Fruit fly (Drosophila melanogaster) whole organism, embryonic: ENCODE results near the gene CG5902.

Source experiments
- Aef1 ChIP-seq: fragments of 200-800 bp; sonication (Bioruptor generic); IDR thresholded peaks from 3 replicates; pipeline ENCODE4 v1.3.6; 2022; ENCODE audit warnings: missing biosample characterization, missing genetic modification characterization
- Blimp-1 ChIP-seq: fragments of 200-800 bp; sonication (Bioruptor generic); optimal IDR thresholded peaks from 3 replicates; lab custom pipeline; 2018; ENCODE audit warnings: missing biosample characterization, missing genetic modification characterization, mild to moderate bottlenecking, moderate library complexity, missing genetic modification reagents
- CG10274 ChIP-seq: fragments of 200-800 bp; sonication (Bioruptor generic); optimal IDR thresholded peaks from 3 replicates; lab custom pipeline; 2017; ENCODE audit warnings: missing biosample characterization, mild to moderate bottlenecking, missing genetic modification characterization
- CG10543 ChIP-seq: fragments of 200-800 bp; sonication (Bioruptor generic); optimal IDR thresholded peaks from 3 replicates; lab custom pipeline; 2017; ENCODE audit warnings: missing biosample characterization, mild to moderate bottlenecking, missing genetic modification characterization, moderate library complexity
- CG10654 ChIP-seq: fragments of 200-800 bp; sonication (Bioruptor generic); optimal IDR thresholded peaks from 2 replicates; lab custom pipeline; 2016; ENCODE audit warnings: missing biosample characterization, missing genetic modification characterization
- CG11093 ChIP-seq: fragments of 200-800 bp; sonication (Bioruptor generic); IDR thresholded peaks from 3 replicates; pipeline ENCODE4 v1.3.6; 2022; ENCODE audit warnings: missing biosample characterization, missing genetic modification characterization
- CG11504 ChIP-seq: fragments of 200-800 bp; sonication (Bioruptor generic); optimal IDR thresholded peaks from 3 replicates; lab custom pipeline; 2019; ENCODE audit warnings: missing biosample characterization, mild to moderate bottlenecking, missing genetic modification characterization, moderate library complexity
- CG12071 ChIP-seq: fragments of 200-800 bp; sonication (Bioruptor generic); optimal IDR thresholded peaks from 3 replicates; lab custom pipeline; 2018; ENCODE audit warnings: missing biosample characterization, mild to moderate bottlenecking, missing genetic modification characterization
- CG1233 ChIP-seq: fragments of 200-800 bp; sonication (Bioruptor generic); optimal IDR thresholded peaks from 4 replicates; lab custom pipeline; 2018; ENCODE audit warnings: missing biosample characterization, mild to moderate bottlenecking, missing genetic modification characterization
- CG12942 ChIP-seq: fragments of 200-800 bp; sonication (Bioruptor generic); optimal IDR thresholded peaks from 3 replicates; lab custom pipeline; 2016; ENCODE audit warnings: missing biosample characterization, missing genetic modification characterization
- CG13424 ChIP-seq: fragments of 200-800 bp; sonication (Bioruptor generic); optimal IDR thresholded peaks from 2 replicates; lab custom pipeline; 2019; ENCODE audit warnings: missing biosample characterization, mild to moderate bottlenecking, missing genetic modification characterization, moderate library complexity
- CG14860 ChIP-seq: fragments of 200-800 bp; sonication (Bioruptor generic); IDR thresholded peaks from 3 replicates; pipeline ENCODE4 v1.3.6; 2022; ENCODE audit warnings: missing biosample characterization, missing genetic modification characterization; ENCODE audit not compliant: partially characterized antibody
- CG14965 ChIP-seq: fragments of 200-800 bp; sonication (Bioruptor generic); optimal IDR thresholded peaks from 2 replicates; lab custom pipeline; 2016; ENCODE audit warnings: missing biosample characterization, missing genetic modification characterization, borderline replicate concordance
- CG1529 ChIP-seq: fragments of 200-800 bp; sonication (Bioruptor generic); optimal IDR thresholded peaks from 3 replicates; lab custom pipeline; 2018; ENCODE audit warnings: missing biosample characterization, missing genetic modification characterization
- CG15696 ChIP-seq: fragments of 200-800 bp; sonication (Bioruptor generic); optimal IDR thresholded peaks from 2 replicates; lab custom pipeline; 2019; ENCODE audit warnings: missing biosample characterization, mild to moderate bottlenecking, missing genetic modification characterization, moderate library complexity
- CG1602 ChIP-seq: fragments of 200-800 bp; sonication (Bioruptor generic); optimal IDR thresholded peaks from 3 replicates; lab custom pipeline; 2016; ENCODE audit warnings: missing biosample characterization, missing genetic modification characterization
- CG1603 ChIP-seq: fragments of 200-800 bp; sonication (Bioruptor generic); optimal IDR thresholded peaks from 2 replicates; lab custom pipeline; 2019; ENCODE audit warnings: missing biosample characterization, mild to moderate bottlenecking, missing genetic modification characterization, moderate library complexity
- CG17359 ChIP-seq: fragments of 200-800 bp; sonication (Bioruptor generic); optimal IDR thresholded peaks from 3 replicates; lab custom pipeline; 2018; ENCODE audit warnings: missing biosample characterization, mild to moderate bottlenecking, missing genetic modification characterization, moderate library complexity
- CG17385 ChIP-seq: fragments of 200-800 bp; sonication (Bioruptor generic); optimal IDR thresholded peaks from 3 replicates; lab custom pipeline; 2018; ENCODE audit warnings: missing biosample characterization, mild to moderate bottlenecking, missing genetic modification characterization
- CG2199 ChIP-seq: fragments of 200-800 bp; sonication (Bioruptor generic); IDR thresholded peaks from 3 replicates; pipeline ENCODE4 v1.3.6; 2022; ENCODE audit warnings: missing biosample characterization, missing genetic modification characterization
- CG30431 ChIP-seq: fragments of 200-800 bp; sonication (Bioruptor generic); optimal IDR thresholded peaks from 2 replicates; lab custom pipeline; 2017; ENCODE audit warnings: missing biosample characterization, missing genetic modification characterization
- CG33557 ChIP-seq: fragments of 200-800 bp; sonication (Bioruptor generic); optimal IDR thresholded peaks from 2 replicates; lab custom pipeline; 2019; ENCODE audit warnings: missing biosample characterization, mild to moderate bottlenecking, missing genetic modification characterization, moderate library complexity
- CG6813 ChIP-seq: fragments of 200-800 bp; sonication (Bioruptor generic); optimal IDR thresholded peaks from 2 replicates; lab custom pipeline; 2017; ENCODE audit warnings: missing biosample characterization, missing genetic modification characterization, mild to moderate bottlenecking, moderate library complexity, missing genetic modification reagents
- CG7357 ChIP-seq: fragments of 200-800 bp; sonication (Bioruptor generic); IDR thresholded peaks from 3 replicates; pipeline ENCODE4 v1.3.6; 2022; ENCODE audit warnings: missing biosample characterization, missing genetic modification characterization
- CG9215 ChIP-seq: fragments of 200-800 bp; sonication (Bioruptor generic); IDR thresholded peaks from 2 replicates; pipeline ENCODE4 v1.3.6; 2022; ENCODE audit warnings: missing biosample characterization, missing genetic modification characterization
- CG9932 ChIP-seq: fragments of 200-800 bp; sonication (Bioruptor generic); IDR thresholded peaks from 2 replicates; pipeline ENCODE4 v1.3.6; 2022; ENCODE audit warnings: missing biosample characterization, missing genetic modification characterization
- D ChIP-seq, 2 experiments: fragments of 200-800 bp in 1 of 2; fragments of >200 bp in 1 of 2; sonication (Bioruptor generic) in 1 of 2; optimal IDR thresholded peaks; 2 replicates in 1 of 2; 3 replicates in 1 of 2; lab custom pipeline; 2017; ENCODE audit warnings: mild to moderate bottlenecking in 1 of 2, missing biosample characterization in 1 of 2, missing genetic modification characterization in 1 of 2, missing genetic modification reagents in 1 of 2
- Gsc ChIP-seq: fragments of 200-800 bp; sonication (Bioruptor generic); IDR thresholded peaks from 2 replicates; pipeline ENCODE4 v1.3.6; 2022; ENCODE audit warnings: missing biosample characterization, missing genetic modification characterization
- HLH4C ChIP-seq: fragments of 200-800 bp; sonication (Bioruptor generic); IDR thresholded peaks from 3 replicates; pipeline ENCODE4 v1.3.6; 2022; ENCODE audit warnings: missing biosample characterization, missing genetic modification characterization; ENCODE audit not compliant: partially characterized antibody
- HLHmδ ChIP-seq: fragments of 200-800 bp; sonication (Bioruptor generic); optimal IDR thresholded peaks from 2 replicates; lab custom pipeline; 2018; ENCODE audit warnings: missing biosample characterization, mild to moderate bottlenecking, missing genetic modification characterization, moderate library complexity
- Hand ChIP-seq: fragments of 200-800 bp; sonication (Bioruptor generic); optimal IDR thresholded peaks from 2 replicates; lab custom pipeline; 2017; ENCODE audit warnings: mild to moderate bottlenecking, missing biosample characterization, missing genetic modification reagents, missing genetic modification characterization
- Rfx ChIP-seq: fragments of 200-800 bp; sonication (Bioruptor generic); IDR thresholded peaks from 2 replicates; pipeline ENCODE4 v1.3.6; 2022; ENCODE audit warnings: missing biosample characterization, missing genetic modification characterization
- Usf ChIP-seq: fragments of 200-800 bp; sonication (Bioruptor generic); optimal IDR thresholded peaks from 2 replicates; lab custom pipeline; 2017; ENCODE audit warnings: missing genotype, missing biosample characterization, missing genetic modification characterization
- Vsx1 ChIP-seq: fragments of 200-800 bp; sonication (Bioruptor generic); optimal IDR thresholded peaks from 2 replicates; lab custom pipeline; 2017; ENCODE audit warnings: missing biosample characterization, mild to moderate bottlenecking, missing genetic modification characterization, missing genetic modification reagents
- Xrp1 ChIP-seq: fragments of 200-800 bp; sonication (Bioruptor generic); IDR thresholded peaks from 2 replicates; pipeline ENCODE4 v1.3.6; 2022; ENCODE audit warnings: missing biosample characterization, missing genetic modification characterization
- cg ChIP-seq: fragments of 200-800 bp; sonication (Bioruptor generic); optimal IDR thresholded peaks from 3 replicates; lab custom pipeline; 2019; ENCODE audit warnings: missing biosample characterization, mild to moderate bottlenecking, missing genetic modification characterization, moderate library complexity
- dati ChIP-seq: fragments of 200-800 bp; sonication (Bioruptor generic); IDR thresholded peaks from 2 replicates; pipeline ENCODE4 v1.3.6; 2022; ENCODE audit warnings: missing biosample characterization, missing genetic modification characterization
- eve ChIP-seq, 2 experiments: fragments of >200 bp; optimal IDR thresholded peaks; 2 replicates each; lab custom pipeline; 2017; ENCODE audit warnings: missing biosample characterization in 2 of 2, missing genetic modification characterization in 2 of 2
- lab ChIP-seq: fragments of 200-800 bp; sonication (Bioruptor generic); optimal IDR thresholded peaks from 3 replicates; lab custom pipeline; 2017; ENCODE audit warnings: missing biosample characterization, missing genetic modification characterization, mild to moderate bottlenecking, moderate library complexity, missing genetic modification reagents
- mirr ChIP-seq: fragments of 200-800 bp; sonication (Bioruptor generic); optimal IDR thresholded peaks from 3 replicates; lab custom pipeline; 2018; ENCODE audit warnings: missing biosample characterization, mild to moderate bottlenecking, missing genetic modification characterization
- nerfin-1 ChIP-seq: fragments of 200-800 bp; sonication (Bioruptor generic); optimal IDR thresholded peaks from 3 replicates; lab custom pipeline; 2019; ENCODE audit warnings: missing biosample characterization, mild to moderate bottlenecking, missing genetic modification characterization, moderate library complexity
- org-1 ChIP-seq: fragments of 200-800 bp; sonication (Bioruptor generic); optimal IDR thresholded peaks from 2 replicates; lab custom pipeline; 2017; ENCODE audit warnings: missing biosample characterization, missing genetic modification characterization
- run ChIP-seq: fragments of 200-800 bp; sonication (Bioruptor generic); optimal IDR thresholded peaks from 3 replicates; lab custom pipeline; 2018; ENCODE audit warnings: missing biosample characterization, mild to moderate bottlenecking, missing genetic modification characterization
- sisA ChIP-seq: fragments of 200-800 bp; sonication (Bioruptor generic); IDR thresholded peaks from 2 replicates; pipeline ENCODE4 v1.3.6; 2022; ENCODE audit warnings: missing biosample characterization, missing genetic modification characterization
- tgo ChIP-seq: fragments of 200-800 bp; sonication (Bioruptor generic); IDR thresholded peaks from 3 replicates; pipeline ENCODE4 v1.3.6; 2022; ENCODE audit warnings: missing biosample characterization, missing genetic modification characterization

Gene CG5902

DNA sequence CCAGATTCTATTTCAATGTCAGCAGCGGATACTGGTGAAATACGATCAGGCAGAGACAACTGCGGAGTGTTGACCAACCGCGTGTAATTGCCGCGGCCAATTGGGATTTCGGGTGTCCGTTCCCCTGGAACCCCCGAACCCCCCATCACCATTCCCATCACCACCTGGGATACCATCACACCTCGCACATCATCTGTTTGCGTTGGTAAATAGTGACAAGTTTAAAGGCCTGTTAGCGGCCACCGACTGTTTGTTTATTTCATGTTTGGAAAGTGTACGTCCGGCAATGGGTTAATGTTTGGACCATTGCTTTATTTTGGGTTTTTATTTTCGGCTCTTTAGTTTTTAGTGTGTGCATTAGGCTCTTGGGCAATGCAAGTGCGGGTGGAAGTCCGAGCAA lies 39.4 kb upstream of the CG5902 start (continued):
- TF ChIP-seq CG15696 (tag; lab: Kevin White, UChicago) (peak; percentile 36), cg (GFP tag; lab: Kevin White, UChicago) (no peak), CG13424 (peak; percentile 31), CG30431 (no peak), sisA (no peak), CG17359 (tag; lab: Kevin White, UChicago) (peak; percentile 18), Usf (GFP tag; lab: Kevin White, UChicago) (no peak), nerfin-1 (no peak), CG2199 (GFP tag; lab: Robert Waterston, UW) (no peak), Vsx1 (peak; percentile 10), CG12942 (GFP tag; lab: Kevin White, UChicago) (no peak), CG10543 (GFP tag; lab: Kevin White, UChicago) (peak; percentile 8), Xrp1 (GFP tag; lab: Robert Waterston, UW) (no peak), CG10654 (GFP tag; lab: Kevin White, UChicago) (no peak), D (optimal IDR thresholded peaks at IDR 0.05; lab: Kevin White, UChicago) (no peak), D (GFP tag; optimal IDR thresholded peaks at IDR 0.05; lab: Kevin White, UChicago) (peak; percentile 27), run (tag; lab: Kevin White, UChicago) (peak; percentile 7), org-1 (GFP tag; lab: Kevin White, UChicago) (peak; percentile 34), CG14860 (GFP tag; lab: Robert Waterston, UW) (no peak), CG1233 (GFP tag; lab: Kevin White, UChicago) (peak; percentile 45), Hand (GFP tag; lab: Kevin White, UChicago) (no peak), Aef1 (GFP tag; lab: Robert Waterston, UW) (no peak), CG1603 (tag; lab: Kevin White, UChicago) (peak; percentile 34), HLHmδ (GFP tag; lab: Kevin White, UChicago) (peak; percentile 39), mirr (peak; percentile 65), CG14965 (GFP tag; lab: Kevin White, UChicago) (no peak), CG33557 (GFP tag; lab: Kevin White, UChicago) (peak; percentile 32), CG7357 (GFP tag; lab: Robert Waterston, UW) (no peak), CG9932 (GFP tag; lab: Robert Waterston, UW) (0 out of 2 replicates have a peak, but pooled peaks have one; percentile 11), CG9215 (no peak), CG12071 (GFP tag; lab: Kevin White, UChicago) (peak; percentile 66), Blimp-1 (peak; percentile 22), HLH4C (GFP tag; lab: Robert Waterston, UW) (no peak), lab (peak; percentile 32), CG10274 (no peak), CG17385 (GFP tag; lab: Kevin White, UChicago) (peak; percentile 19), CG6813 (peak; percentile 55), CG1529 (peak; percentile 34), CG11093 (GFP tag; lab: Robert Waterston, UW) (no peak)

DNA sequence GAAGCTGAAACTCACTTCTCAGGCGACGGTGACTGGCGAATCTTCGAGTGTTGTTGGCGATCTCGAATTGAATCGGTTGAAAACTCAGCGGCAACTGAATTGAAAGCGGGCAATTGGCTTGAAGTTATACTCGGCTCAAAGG lies 38.2 kb upstream of the CG5902 start, which contains the start of gene CG12268:
TSS of gene CG12268 (minus strand) at position 101 of the 142 bp plus-strand sequence.
- TF ChIP-seq dati (GFP tag; lab: Robert Waterston, UW) (no peak), Rfx (GFP tag; lab: Robert Waterston, UW) (no peak), CG11504 (tag; lab: Kevin White, UChicago) (no peak), tgo (no peak), Gsc (GFP tag; lab: Robert Waterston, UW) (no peak), CG1602 (GFP tag; lab: Kevin White, UChicago) (no peak), eve (GFP tag; optimal IDR thresholded peaks at IDR 0.05; lab: Kevin White, UChicago) (no peak)
